Worm (Caenorhabditis elegans) whole organism, young adult: ENCODE measurements around the gene timp-1.

ENCODE experiments used
- D2030.7 ChIP-seq: fragments of 200-800 bp; sonication (Bioruptor generic); IDR thresholded peaks from 2 replicates; pipeline ENCODE4 v1.3.6; 2022; ENCODE audit warnings: missing genetic modification reagents, missing genetic modification characterization, missing compliant biosample characterization
- F49E8.2 ChIP-seq: sonication (generic microtip); optimal IDR thresholded peaks from 3 replicates; lab custom pipeline; 2017; ENCODE audit warnings: missing genetic modification characterization, mild to moderate bottlenecking, missing compliant biosample characterization, antibody characterized with exemption, moderate library complexity; ENCODE audit not compliant: insufficient read depth
- F52B5.7 ChIP-seq: sonication (generic microtip); optimal IDR thresholded peaks from 2 replicates; lab custom pipeline; 2016; ENCODE audit warnings: mild to moderate bottlenecking, missing genetic modification characterization, missing compliant biosample characterization
- F57C9.4 ChIP-seq: sonication (generic microtip); optimal IDR thresholded peaks from 2 replicates; lab custom pipeline; 2017; ENCODE audit warnings: mild to moderate bottlenecking, missing genetic modification characterization, missing compliant biosample characterization
- K11D2.4 ChIP-seq: fragments of 200-800 bp; sonication (Bioruptor generic); IDR thresholded peaks from 2 replicates; pipeline ENCODE4 v1.3.6; 2022; ENCODE audit warnings: missing genetic modification reagents, missing genetic modification characterization, missing compliant biosample characterization
- K12H6.12 ChIP-seq: fragments of 200-800 bp; sonication (Bioruptor generic); optimal IDR thresholded peaks from 2 replicates; lab custom pipeline; 2018; ENCODE audit warnings: mild to moderate bottlenecking, missing genetic modification characterization, missing compliant biosample characterization
- Y79H2A.3 ChIP-seq: fragments of 200-800 bp; sonication (Bioruptor generic); conservative IDR thresholded peaks from 2 replicates; pipeline ENCODE4 v1.3.6; 2022; ENCODE audit warnings: missing genetic modification reagents, missing genetic modification characterization, missing compliant biosample characterization
- akir-1 ChIP-seq: fragments of 200-800 bp; sonication (Bioruptor generic); optimal IDR thresholded peaks from 2 replicates; lab custom pipeline; 2018; ENCODE audit warnings: mild to moderate bottlenecking, missing genetic modification characterization, moderate library complexity, missing compliant biosample characterization
- ama-1 ChIP-seq, 3 experiments: fragments of 150-350 bp in 1 of 3; sonication (generic microtip) in 2 of 3; optimal IDR thresholded peaks; 2 replicates each; lab custom pipeline; 2014 to 2018; ENCODE audit warnings: missing biosample characterization in 2 of 3, missing genetic modification characterization in 2 of 3, missing genetic modification reagents in 2 of 3
- attf-3 ChIP-seq: fragments of 200-800 bp; sonication (Bioruptor generic); conservative IDR thresholded peaks from 2 replicates; pipeline ENCODE4 v1.3.6; 2022; ENCODE audit warnings: missing genetic modification reagents, missing genetic modification characterization, missing compliant biosample characterization
- bed-2 ChIP-seq: fragments of 200-800 bp; sonication (Bioruptor generic); IDR thresholded peaks from 2 replicates; pipeline ENCODE4 v1.3.6; 2022; ENCODE audit warnings: missing genetic modification reagents, missing genetic modification characterization, missing compliant biosample characterization
- cebp-1 ChIP-seq, 2 experiments: fragments of 200-800 bp in 1 of 2; sonication (Bioruptor generic) in 1 of 2; sonication (generic microtip) in 1 of 2; IDR thresholded peaks in 1 of 2; optimal IDR thresholded peaks in 1 of 2; 2 replicates each; pipeline versions ENCODE4 v1.3.6 to Lab custom; 2017 to 2022; ENCODE audit warnings: missing compliant biosample characterization in 2 of 2, missing genetic modification characterization in 2 of 2, mild to moderate bottlenecking in 1 of 2, missing genetic modification reagents in 1 of 2, moderate library complexity in 1 of 2
- ceh-100 ChIP-seq: fragments of 200-800 bp; sonication (Bioruptor generic); IDR thresholded peaks from 2 replicates; pipeline ENCODE4 v1.3.6; 2022; ENCODE audit warnings: missing genetic modification reagents, missing genetic modification characterization, missing compliant biosample characterization
- ceh-58 ChIP-seq: fragments of 200-800 bp; sonication (Bioruptor generic); IDR thresholded peaks from 2 replicates; pipeline ENCODE4 v1.3.6; 2022; ENCODE audit warnings: missing genetic modification characterization, missing compliant biosample characterization
- ceh-91 ChIP-seq: fragments of 200-800 bp; sonication (Bioruptor generic); IDR thresholded peaks from 2 replicates; pipeline ENCODE4 v1.3.6; 2022; ENCODE audit warnings: missing genetic modification reagents, missing genetic modification characterization, missing compliant biosample characterization
- die-1 ChIP-seq: sonication (generic microtip); optimal IDR thresholded peaks from 2 replicates; lab custom pipeline; 2016; ENCODE audit warnings: missing genotype, mild to moderate bottlenecking, missing genetic modification characterization, missing compliant biosample characterization
- dpff-1 ChIP-seq: sonication (generic microtip); optimal IDR thresholded peaks from 2 replicates; lab custom pipeline; 2017; ENCODE audit warnings: mild to moderate bottlenecking, missing genetic modification characterization, missing compliant biosample characterization
- egl-44 ChIP-seq: fragments of 200-800 bp; sonication (Bioruptor generic); IDR thresholded peaks from 2 replicates; pipeline ENCODE4 v1.3.6; 2022; ENCODE audit warnings: missing genetic modification reagents, missing genetic modification characterization, missing compliant biosample characterization
- ets-4 ChIP-seq: fragments of 200-800 bp; sonication (Bioruptor generic); optimal IDR thresholded peaks from 2 replicates; lab custom pipeline; 2018; ENCODE audit warnings: mild to moderate bottlenecking, missing genetic modification characterization, missing compliant biosample characterization
- fkh-3 ChIP-seq: sonication (generic microtip); optimal IDR thresholded peaks from 2 replicates; lab custom pipeline; 2016; ENCODE audit warnings: mild to moderate bottlenecking, missing genetic modification characterization, missing compliant biosample characterization
- hlh-12 ChIP-seq: sonication (generic microtip); optimal IDR thresholded peaks from 2 replicates; lab custom pipeline; 2016; ENCODE audit warnings: missing genetic modification characterization, missing compliant biosample characterization
- lin-26 ChIP-seq: fragments of 200-800 bp; sonication (Bioruptor generic); IDR thresholded peaks from 2 replicates; pipeline ENCODE4 v1.3.6; 2022; ENCODE audit warnings: missing genetic modification reagents, missing genetic modification characterization, missing compliant biosample characterization
- lin-35 ChIP-seq, 3 experiments: fragments of 150-350 bp in 2 of 3; sonication (generic microtip) in 1 of 3; optimal IDR thresholded peaks; 2 replicates each; lab custom pipeline; 2014 to 2018; ENCODE audit warnings: missing biosample characterization in 3 of 3, missing genetic modification characterization in 3 of 3, missing genetic modification reagents in 3 of 3
- lin-40 ChIP-seq: sonication (generic microtip); optimal IDR thresholded peaks from 2 replicates; lab custom pipeline; 2016; ENCODE audit warnings: missing genetic modification characterization, mild to moderate bottlenecking, missing compliant biosample characterization, missing genotype, missing genetic modification reagents
- mcd-1 ChIP-seq: fragments of 200-800 bp; sonication (Bioruptor generic); IDR thresholded peaks from 2 replicates; pipeline ENCODE4 v1.3.6; 2022; ENCODE audit warnings: missing genetic modification reagents, missing genetic modification characterization, missing compliant biosample characterization
- mes-4 ChIP-seq: sonication (generic microtip); optimal IDR thresholded peaks from 2 replicates; lab custom pipeline; 2016; ENCODE audit warnings: missing genotype, missing genetic modification characterization, missing compliant biosample characterization
- nfyb-1 ChIP-seq: fragments of 200-800 bp; sonication (Bioruptor generic); IDR thresholded peaks from 2 replicates; pipeline ENCODE4 v1.3.6; 2022; ENCODE audit warnings: missing genetic modification reagents, missing genetic modification characterization, missing compliant biosample characterization
- pbrm-1 ChIP-seq: fragments of 200-800 bp; sonication (Bioruptor generic); IDR thresholded peaks from 2 replicates; pipeline ENCODE4 v1.3.6; 2022; ENCODE audit warnings: missing genetic modification reagents, missing genetic modification characterization, missing compliant biosample characterization
- snpc-1.1 ChIP-seq: sonication (generic microtip); optimal IDR thresholded peaks from 2 replicates; lab custom pipeline; 2017; ENCODE audit warnings: missing genetic modification characterization, mild to moderate bottlenecking, missing compliant biosample characterization, antibody characterized with exemption, moderate library complexity, missing genotype, missing genetic modification reagents; ENCODE audit not compliant: insufficient read depth
- snpc-1.3 ChIP-seq: sonication (generic microtip); optimal IDR thresholded peaks from 2 replicates; lab custom pipeline; 2017; ENCODE audit warnings: missing genetic modification characterization, mild to moderate bottlenecking, missing compliant biosample characterization, antibody characterized with exemption, moderate library complexity, missing genotype, missing genetic modification reagents; ENCODE audit not compliant: insufficient read depth
- zfh-2 ChIP-seq: fragments of 200-800 bp; sonication (Bioruptor generic); conservative IDR thresholded peaks from 2 replicates; pipeline ENCODE4 v1.3.6; 2022; ENCODE audit warnings: missing genetic modification reagents, missing genetic modification characterization, missing compliant biosample characterization
- zim-3 ChIP-seq: sonication (generic microtip); optimal IDR thresholded peaks from 2 replicates; lab custom pipeline; 2017; ENCODE audit warnings: mild to moderate bottlenecking, missing genetic modification characterization, moderate library complexity, missing compliant biosample characterization
- ztf-18 ChIP-seq: sonication (generic microtip); optimal IDR thresholded peaks from 2 replicates; lab custom pipeline; 2016; ENCODE audit warnings: missing genotype, mild to moderate bottlenecking, missing genetic modification characterization, missing compliant biosample characterization
- ztf-28 ChIP-seq: fragments of 200-800 bp; sonication (Bioruptor generic); IDR thresholded peaks from 2 replicates; pipeline ENCODE4 v1.3.6; 2022; ENCODE audit warnings: missing genetic modification reagents, missing genetic modification characterization, missing compliant biosample characterization

Gene timp-1

DNA sequence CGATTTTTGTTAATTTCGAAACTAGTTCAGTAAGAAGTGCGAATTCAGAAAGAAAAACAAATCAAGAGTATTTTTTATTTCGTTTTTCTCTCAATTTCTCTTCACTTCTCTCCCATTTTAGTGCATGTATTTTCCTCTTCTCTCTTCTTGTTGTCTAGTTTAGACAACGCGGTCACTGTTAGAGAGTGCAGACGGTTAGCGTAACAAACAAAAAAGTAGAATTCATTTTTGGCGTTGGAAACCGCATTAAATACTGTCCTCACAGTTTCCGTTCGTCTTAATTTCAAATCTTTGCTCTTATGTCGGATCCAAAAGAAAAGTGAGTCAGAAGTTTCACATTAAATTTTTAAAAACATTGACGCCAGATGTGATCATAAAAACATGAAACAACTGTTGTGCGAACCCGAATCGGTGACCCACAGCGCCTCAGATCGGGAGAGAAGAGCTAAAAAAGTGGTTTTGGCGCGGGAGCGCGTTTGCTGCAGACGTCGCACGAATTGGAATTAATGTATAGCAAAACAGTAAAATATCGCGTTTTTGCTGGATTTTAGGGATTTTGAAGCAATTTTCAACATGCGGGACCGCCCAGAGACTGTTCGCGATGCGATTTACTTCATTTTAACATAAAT lies 28.0 kb upstream of the timp-1 start, which contains the start of gene srp-7 (continued):
- TF ChIP-seq K12H6.12 (tag; lab: Kevin White, UChicago) (no peak), bed-2 (GFP tag; lab: Robert Waterston, UW) (no peak), dpff-1 (tag; lab: Kevin White, UChicago) (no peak), ceh-58 (GFP tag; lab: Robert Waterston, UW) (no peak), pbrm-1 (GFP tag; lab: Robert Waterston, UW) (no peak), D2030.7 (GFP tag; lab: Robert Waterston, UW) (peak; percentile 47; the same call in 1 of the 2 replicates), F57C9.4 (tag; lab: Kevin White, UChicago) (no peak), ztf-28 (GFP tag; lab: Robert Waterston, UW) (no peak), ceh-91 (GFP tag; lab: Robert Waterston, UW) (no peak), lin-40 (tag; lab: Kevin White, UChicago) (peak; percentile 31), ets-4 (no peak), Y79H2A.3 (no peak)
- TF ChIP-seq, all 124 proteins: peak for 16

DNA sequence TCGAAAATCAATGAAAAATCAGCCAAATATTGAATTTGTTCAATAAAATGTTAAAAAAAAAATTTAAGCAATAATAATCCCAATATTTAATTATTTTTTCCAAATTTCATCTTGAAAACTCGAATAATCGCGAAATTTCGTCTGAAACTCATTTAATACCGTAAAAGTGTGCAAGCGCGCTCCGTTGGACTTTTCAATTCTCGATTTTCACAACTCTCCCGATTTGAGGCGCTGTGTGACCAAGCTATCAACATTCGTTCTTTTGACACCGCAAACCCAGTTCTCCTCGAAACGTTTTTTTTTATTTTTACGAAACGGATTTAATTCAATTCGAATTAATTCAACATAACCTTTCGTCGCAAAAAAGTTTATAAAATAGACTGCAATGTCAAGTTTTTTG lies 26.3 kb upstream of the timp-1 start:
- peak; percentile 64; the same call in 1 of the 2 replicates for TF ChIP-seq mcd-1 (GFP tag; lab: Robert Waterston, UW)

- TF ChIP-seq akir-1 (no peak), cebp-1 (GFP tag; IDR thresholded peaks at IDR 0.05; lab: Robert Waterston, UW) (peak; percentile 59; the same call in 1 of the 2 replicates), cebp-1 (tag; optimal IDR thresholded peaks at IDR 0.05; lab: Kevin White, UChicago) (no peak), snpc-1.3 (tag; lab: Kevin White, UChicago) (no peak)
Measured at ce11 chrV:8183384-8183783, 23.7 kb upstream of the timp-1 start, which contains the start of gene srp-8. Gene srp-8 (plus strand): TSS chrV:8183684.

ce11 chrV:8185737-8186136 lies 21.3 kb upstream of the timp-1 start, which contains the start of gene F20D6.2:
Gene F20D6.2 (plus strand): TSS chrV:8186037.
- TF ChIP-seq K11D2.4 (GFP tag; lab: Robert Waterston, UW) = no peak
- no peak for TF ChIP-seq snpc-1.3 (tag; lab: Kevin White, UChicago)
- no peak for TF ChIP-seq dpff-1 (tag; lab: Kevin White, UChicago)
- TF ChIP-seq zfh-2 = no peak
- no peak for TF ChIP-seq ama-1 (optimal IDR thresholded peaks at IDR 0.05; lab: Kevin White, UChicago)
- no peak for TF ChIP-seq ama-1 (GFP tag; optimal IDR thresholded peaks at IDR 0.05; lab: Kevin White, UChicago)
- no peak for TF ChIP-seq attf-3 (GFP tag; lab: Robert Waterston, UW)
- TF ChIP-seq ceh-100 (GFP tag; lab: Robert Waterston, UW) = no peak

DNA sequence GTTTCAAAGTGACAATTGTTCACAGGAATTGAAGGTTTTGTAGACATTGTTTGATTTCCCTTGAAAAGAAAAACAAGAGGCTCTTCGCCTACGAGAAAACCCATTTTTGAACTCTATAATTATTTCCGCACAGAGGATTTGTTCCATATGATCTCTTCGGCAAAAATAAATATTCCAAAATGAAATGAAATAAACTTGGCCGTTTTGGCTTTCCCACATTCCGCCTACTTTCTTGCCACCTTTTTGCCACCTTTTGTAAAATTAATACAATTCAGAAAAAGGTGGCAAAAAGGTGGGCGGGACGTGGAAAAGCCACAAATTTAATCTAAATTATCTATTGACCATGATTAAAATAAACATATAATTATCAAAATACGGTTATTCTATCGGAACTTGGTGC lies 18.6 kb upstream of the timp-1 start, which contains the start of gene F20D6.15:
F20D6.15 (minus strand) TSS at position 47 of the 400 bp plus-strand sequence.
- TF ChIP-seq fkh-3 (tag; lab: Kevin White, UChicago) (no peak), F52B5.7 (tag; lab: Kevin White, UChicago) (no peak), ceh-58 (GFP tag; lab: Robert Waterston, UW) (no peak)

DNA sequence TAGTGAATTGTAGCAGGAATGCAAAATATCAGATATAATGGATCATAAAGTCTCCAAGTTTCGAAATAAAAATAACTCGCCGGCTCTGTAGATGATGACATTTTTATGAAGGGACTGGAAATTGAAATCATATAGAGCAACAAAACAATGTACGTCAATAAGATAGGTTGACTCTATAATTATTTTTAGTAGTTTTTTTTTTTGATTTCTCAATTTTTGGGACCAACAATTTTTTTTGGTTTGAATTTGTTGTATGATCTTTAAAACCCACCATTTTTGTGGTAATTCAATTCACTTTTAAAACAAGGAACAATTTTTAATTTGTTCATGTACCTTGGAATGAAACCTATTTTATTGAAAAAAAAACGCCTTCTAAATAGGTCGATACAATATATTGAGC lies 17.0 kb upstream of the timp-1 start, which contains the start of gene F20D6.12:
F20D6.12 (minus strand) TSS at position 101 of the 400 bp plus-strand sequence.
- no peak for TF ChIP-seq hlh-12
- no peak for TF ChIP-seq zim-3 (tag; lab: Kevin White, UChicago)

- no peak for TF ChIP-seq lin-26
- TF ChIP-seq egl-44 (GFP tag; lab: Robert Waterston, UW) = no peak
- TF ChIP-seq lin-35 (GFP tag; optimal IDR thresholded peaks at IDR 0.05; lab: Kevin White, UChicago) = no peak
- TF ChIP-seq fkh-3 (tag; lab: Kevin White, UChicago) = no peak
- no peak for TF ChIP-seq ztf-18 (tag; lab: Kevin White, UChicago)
- TF ChIP-seq mes-4 (tag; lab: Kevin White, UChicago) = no peak
- no peak for TF ChIP-seq nfyb-1
- no peak for TF ChIP-seq die-1 (tag; lab: Kevin White, UChicago)
- TF ChIP-seq F49E8.2 (tag; lab: Kevin White, UChicago) = no peak
- TF ChIP-seq snpc-1.1 (tag; lab: Kevin White, UChicago) = no peak
Measured at ce11 chrV:8190430-8190829, 16.6 kb upstream of the timp-1 start, which contains the start of gene F20D6.1. Gene F20D6.1 (plus strand): TSS chrV:8190730.
